Worm (Caenorhabditis elegans): ENCODE results near the gene dis-3.

DNA sequence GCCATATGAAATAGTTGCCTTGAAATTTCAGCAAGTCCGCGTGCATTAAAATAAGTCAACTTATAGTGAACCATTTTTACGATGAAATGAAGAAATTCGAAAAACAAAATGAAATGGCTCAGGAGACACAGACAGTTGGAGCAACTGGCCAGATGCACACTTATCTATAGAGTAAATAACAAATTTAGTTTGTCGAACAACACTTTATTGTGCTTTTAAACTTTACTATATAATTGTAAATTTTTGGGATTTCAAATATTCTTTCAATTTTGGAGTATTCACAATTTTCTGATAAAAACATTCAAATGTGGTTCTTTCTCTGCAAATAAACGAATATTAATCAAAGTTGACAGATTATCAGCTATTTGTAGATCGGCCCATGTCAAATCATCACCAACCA is 43.1 kb downstream of the dis-3 start, which contains the start of gene gst-3:
- TF ChIP-seq nhr-85 (tag) = no peak
- TF ChIP-seq nhr-28 (tag; optimal IDR thresholded peaks at IDR 0.05) = no peak
- no peak for TF ChIP-seq unc-130 (tag; optimal IDR thresholded peaks at IDR 0.05)
- no peak for TF ChIP-seq nhr-71 (tag; optimal IDR thresholded peaks at IDR 0.05)
